Worm (Caenorhabditis elegans) whole organism, L1 larva: ENCODE results near the gene pros-1.

ENCODE experiments used
- C04F5.9 ChIP-seq: sonication (generic microtip); optimal IDR thresholded peaks from 2 replicates; lab custom pipeline; 2016; ENCODE audit warnings: missing genetic modification characterization, missing compliant biosample characterization
- C16A3.4 ChIP-seq: fragments of 150-350 bp; optimal IDR thresholded peaks from 2 replicates; lab custom pipeline; 2014; ENCODE audit warnings: missing biosample characterization, missing genetic modification characterization
- F16B12.6 ChIP-seq: fragments of 150-350 bp; optimal IDR thresholded peaks from 2 replicates; lab custom pipeline; 2014; ENCODE audit warnings: missing biosample characterization, missing genetic modification characterization
- Y116A8C.19 ChIP-seq: sonication (generic microtip); optimal IDR thresholded peaks from 2 replicates; lab custom pipeline; 2016; ENCODE audit warnings: missing compliant biosample characterization, missing genetic modification characterization, borderline replicate concordance
- aha-1 ChIP-seq: fragments of 150-350 bp; optimal IDR thresholded peaks from 2 replicates; lab custom pipeline; 2014; ENCODE audit warnings: missing biosample characterization, missing genetic modification characterization
- blmp-1 ChIP-seq: fragments of 150-350 bp; optimal IDR thresholded peaks from 2 replicates; lab custom pipeline; 2014; ENCODE audit warnings: missing biosample characterization, missing genetic modification characterization
- ceh-8 ChIP-seq: fragments of 200-800 bp; sonication (Bioruptor generic); optimal IDR thresholded peaks from 2 replicates; lab custom pipeline; 2018; ENCODE audit warnings: mild to moderate bottlenecking, missing genetic modification characterization, moderate library complexity, missing compliant biosample characterization
- ceh-82 ChIP-seq, 3 experiments: fragments of 150-350 bp in 1 of 3; sonication (generic microtip) in 2 of 3; optimal IDR thresholded peaks; 2 replicates each; lab custom pipeline; 2014 to 2017; ENCODE audit warnings: missing biosample characterization in 3 of 3, missing genetic modification characterization in 3 of 3
- dpl-1 ChIP-seq, 3 experiments: fragments of 150-350 bp in 2 of 3; sonication (generic microtip) in 1 of 3; optimal IDR thresholded peaks; 2 replicates each; lab custom pipeline; 2014 to 2017; ENCODE audit warnings: missing biosample characterization in 3 of 3, missing genetic modification characterization in 3 of 3, missing genetic modification reagents in 3 of 3
- dsc-1 ChIP-seq: sonication (generic microtip); optimal IDR thresholded peaks from 2 replicates; lab custom pipeline; 2016; ENCODE audit warnings: mild to moderate bottlenecking, missing genetic modification characterization, missing compliant biosample characterization
- efl-1 ChIP-seq, 4 experiments: fragments of 150-350 bp; optimal IDR thresholded peaks in 3 of 4; peaks in 1 of 4; 1 replicate in 1 of 4; 2 replicates in 3 of 4; lab custom pipeline; 2014; ENCODE audit warnings: missing biosample characterization in 2 of 4, missing genetic modification characterization in 2 of 4, missing genetic modification reagents in 2 of 4
- efl-3 ChIP-seq: fragments of 200-800 bp; sonication (Bioruptor generic); optimal IDR thresholded peaks from 2 replicates; lab custom pipeline; 2018; ENCODE audit warnings: mild to moderate bottlenecking, missing genetic modification characterization, missing compliant biosample characterization
- egl-27 ChIP-seq, 2 experiments: fragments of 150-350 bp in 1 of 2; sonication (generic microtip); optimal IDR thresholded peaks; 3 replicates each; lab custom pipeline; 2017 to 2018; ENCODE audit warnings: missing biosample characterization in 2 of 2, missing genetic modification characterization in 2 of 2, missing genetic modification reagents in 2 of 2
- ets-5 ChIP-seq: fragments of 200-800 bp; sonication (Bioruptor generic); IDR thresholded peaks from 2 replicates; pipeline ENCODE4 v1.3.6; 2022; ENCODE audit warnings: missing genetic modification characterization, missing compliant biosample characterization
- fkh-10 ChIP-seq: sonication (generic microtip); optimal IDR thresholded peaks from 2 replicates; lab custom pipeline; 2017; ENCODE audit warnings: missing biosample characterization, missing genetic modification reagents, missing genetic modification characterization
- fkh-8 ChIP-seq: sonication (generic microtip); optimal IDR thresholded peaks from 2 replicates; lab custom pipeline; 2016; ENCODE audit warnings: mild to moderate bottlenecking, missing genetic modification characterization, missing compliant biosample characterization
- hlh-4 ChIP-seq: sonication (generic microtip); optimal IDR thresholded peaks from 2 replicates; lab custom pipeline; 2016; ENCODE audit warnings: mild to moderate bottlenecking, missing genetic modification characterization, missing compliant biosample characterization
- hpl-2 ChIP-seq: fragments of 150-350 bp; optimal IDR thresholded peaks from 2 replicates; lab custom pipeline; 2014; ENCODE audit warnings: missing biosample characterization, missing genetic modification reagents, missing genetic modification characterization
- isw-1 ChIP-seq: fragments of 200-800 bp; sonication (Bioruptor generic); IDR thresholded peaks from 2 replicates; pipeline ENCODE4 v1.3.6; 2022; ENCODE audit warnings: missing genetic modification characterization, missing compliant biosample characterization
- lin-14 ChIP-seq: fragments of 200-800 bp; sonication (Bioruptor generic); optimal IDR thresholded peaks from 2 replicates; lab custom pipeline; 2018; ENCODE audit warnings: mild to moderate bottlenecking, missing genetic modification characterization, moderate library complexity, missing compliant biosample characterization
- lin-15B ChIP-seq: fragments of 150-350 bp; sonication (generic microtip); optimal IDR thresholded peaks from 3 replicates; lab custom pipeline; 2014; ENCODE audit warnings: missing biosample characterization, missing genetic modification characterization
- lin-35 ChIP-seq, 2 experiments: fragments of 150-350 bp; optimal IDR thresholded peaks; 2 replicates each; lab custom pipeline; 2014; ENCODE audit warnings: missing biosample characterization in 2 of 2, missing genetic modification characterization in 2 of 2, missing genetic modification reagents in 2 of 2
- lin-39 ChIP-seq: fragments of 150-350 bp; optimal IDR thresholded peaks from 2 replicates; lab custom pipeline; 2014; ENCODE audit warnings: missing biosample characterization, missing genetic modification reagents, missing genetic modification characterization
- lir-3 ChIP-seq: sonication (generic microtip); optimal IDR thresholded peaks from 2 replicates; lab custom pipeline; 2016; ENCODE audit warnings: mild to moderate bottlenecking, missing genetic modification characterization, moderate library complexity, missing compliant biosample characterization; ENCODE audit not compliant: poor library complexity
- lsy-2 ChIP-seq, 2 experiments: fragments of 150-350 bp; optimal IDR thresholded peaks; 2 replicates each; lab custom pipeline; 2014; ENCODE audit warnings: missing biosample characterization in 2 of 2, missing genetic modification characterization in 2 of 2
- mdl-1 ChIP-seq, 2 experiments: fragments of 150-350 bp; optimal IDR thresholded peaks; 2 replicates each; lab custom pipeline; 2014 to 2017; ENCODE audit warnings: missing biosample characterization in 2 of 2, missing genetic modification characterization in 2 of 2, inconsistent platforms in 1 of 2
- mep-1 ChIP-seq: fragments of 150-350 bp; optimal IDR thresholded peaks from 2 replicates; lab custom pipeline; 2014; ENCODE audit warnings: missing biosample characterization, missing genetic modification characterization
- nhr-19 ChIP-seq: fragments of 200-800 bp; sonication (Bioruptor generic); conservative IDR thresholded peaks from 2 replicates; pipeline ENCODE4 v1.3.6; 2022; ENCODE audit warnings: missing genetic modification characterization, missing compliant biosample characterization
- nhr-20 ChIP-seq: sonication (generic microtip); optimal IDR thresholded peaks from 2 replicates; lab custom pipeline; 2016; ENCODE audit warnings: mild to moderate bottlenecking, missing genetic modification characterization, missing compliant biosample characterization
- nhr-47 ChIP-seq: sonication (generic microtip); optimal IDR thresholded peaks from 2 replicates; lab custom pipeline; 2016; ENCODE audit warnings: mild to moderate bottlenecking, missing genetic modification characterization, moderate library complexity, missing compliant biosample characterization
- nhr-71 ChIP-seq: sonication (generic microtip); optimal IDR thresholded peaks from 2 replicates; lab custom pipeline; 2016; ENCODE audit warnings: mild to moderate bottlenecking, missing genetic modification characterization, moderate library complexity, missing compliant biosample characterization
- nhr-77 ChIP-seq: fragments of 150-350 bp; optimal IDR thresholded peaks from 2 replicates; lab custom pipeline; 2014; ENCODE audit warnings: missing biosample characterization, missing genetic modification characterization
- nhr-85 ChIP-seq: sonication (generic microtip); peaks from one replicate; lab custom pipeline; 2016; ENCODE audit warnings: missing genetic modification characterization, inconsistent platforms, missing compliant biosample characterization
- nhr-90 ChIP-seq: sonication (generic microtip); optimal IDR thresholded peaks from 2 replicates; lab custom pipeline; 2016; ENCODE audit warnings: mild to moderate bottlenecking, missing genetic modification characterization, missing compliant biosample characterization; ENCODE audit not compliant: poor library complexity
- pax-3 ChIP-seq: fragments of 200-800 bp; sonication (Bioruptor generic); optimal IDR thresholded peaks from 2 replicates; lab custom pipeline; 2018; ENCODE audit warnings: mild to moderate bottlenecking, missing genetic modification characterization, moderate library complexity, missing compliant biosample characterization
- rnt-1 ChIP-seq: sonication (generic microtip); optimal IDR thresholded peaks from 2 replicates; lab custom pipeline; 2016; ENCODE audit warnings: mild to moderate bottlenecking, missing genetic modification characterization, moderate library complexity, missing compliant biosample characterization
- skn-1 ChIP-seq: fragments of 150-350 bp; optimal IDR thresholded peaks from 2 replicates; lab custom pipeline; 2014; ENCODE audit warnings: missing biosample characterization, missing genetic modification characterization
- snu-23 ChIP-seq: sonication (generic microtip); optimal IDR thresholded peaks from 2 replicates; lab custom pipeline; 2016; ENCODE audit warnings: missing genetic modification characterization, missing compliant biosample characterization
- swsn-7 ChIP-seq: sonication (generic microtip); optimal IDR thresholded peaks from 2 replicates; lab custom pipeline; 2016; ENCODE audit warnings: missing genetic modification characterization, missing compliant biosample characterization
- tbx-2 ChIP-seq: sonication (generic microtip); optimal IDR thresholded peaks from 2 replicates; lab custom pipeline; 2016; ENCODE audit warnings: missing genetic modification characterization, missing compliant biosample characterization
- unc-30 ChIP-seq: sonication (generic microtip); optimal IDR thresholded peaks from 2 replicates; lab custom pipeline; 2017; ENCODE audit warnings: missing biosample characterization, missing genetic modification characterization
- unc-86 ChIP-seq: sonication (generic microtip); optimal IDR thresholded peaks from 2 replicates; lab custom pipeline; 2016; ENCODE audit warnings: missing genetic modification characterization, missing compliant biosample characterization
- unc-98 ChIP-seq: fragments of 200-800 bp; sonication (Bioruptor generic); IDR thresholded peaks from 2 replicates; pipeline ENCODE4 v1.3.6; 2022; ENCODE audit warnings: missing genetic modification characterization, missing compliant biosample characterization
- vab-15 ChIP-seq: sonication (generic microtip); optimal IDR thresholded peaks from 2 replicates; lab custom pipeline; 2017; ENCODE audit warnings: missing genotype, mild to moderate bottlenecking, missing genetic modification characterization, missing compliant biosample characterization
- xbp-1 ChIP-seq: sonication (generic microtip); optimal IDR thresholded peaks from 2 replicates; lab custom pipeline; 2016; ENCODE audit warnings: missing genetic modification characterization, missing compliant biosample characterization
- zag-1 ChIP-seq: fragments of 150-350 bp; optimal IDR thresholded peaks from 2 replicates; lab custom pipeline; 2014; ENCODE audit warnings: missing biosample characterization, missing genetic modification characterization
- zip-4 ChIP-seq: fragments of 200-800 bp; sonication (Bioruptor generic); optimal IDR thresholded peaks from 2 replicates; lab custom pipeline; 2018; ENCODE audit warnings: mild to moderate bottlenecking, missing genetic modification characterization, moderate library complexity, missing compliant biosample characterization
- ztf-4 ChIP-seq: fragments of 150-350 bp; optimal IDR thresholded peaks from 2 replicates; lab custom pipeline; 2014; ENCODE audit warnings: missing biosample characterization, missing genetic modification characterization

Gene pros-1

ce11 chrIII:8105771-8106170 lies 38.7 kb downstream of the pros-1 start:
- TF ChIP-seq hpl-2 (GFP tag; lab: Kevin White, UChicago), result no peak
- no peak for TF ChIP-seq efl-1 (optimal IDR thresholded peaks at IDR 0.05; lab: Kevin White, UChicago)
- TF ChIP-seq efl-1 (GFP tag; optimal IDR thresholded peaks at IDR 0.05 in 1 of 2; lab: Kevin White, UChicago), result peak in 1 of 2 experiments; percentile 88
- peak; percentile 12 for TF ChIP-seq blmp-1 (tag; lab: Kevin White, UChicago)

- TF ChIP-seq tbx-2 (tag; lab: Kevin White, UChicago) (peak; percentile 23), dpl-1 (GFP tag; optimal IDR thresholded peaks at IDR 0.05; lab: Kevin White, UChicago) (peak in 2 of 3 experiments; percentile 24 to 47), vab-15 (tag; lab: Kevin White, UChicago) (peak; percentile 11), nhr-71 (tag; lab: Kevin White, UChicago) (peak; percentile 62), unc-30 (tag; lab: Kevin White, UChicago) (no peak), egl-27 (tag; optimal IDR thresholded peaks at IDR 0.05; lab: Kevin White, UChicago) (no peak), lir-3 (tag; lab: Kevin White, UChicago) (peak; percentile 18), ceh-82 (tag; optimal IDR thresholded peaks at IDR 0.05; lab: Kevin White, UChicago) (peak; percentile 19 to 54 (median 41)), ztf-4 (tag; lab: Kevin White, UChicago) (no peak), unc-98 (GFP tag; lab: Robert Waterston, UW) (no peak), lin-39 (tag; lab: Kevin White, UChicago) (no peak), lin-35 (GFP tag; optimal IDR thresholded peaks at IDR 0.05; lab: Kevin White, UChicago) (peak; percentile 60 to 64), nhr-19 (GFP tag; lab: Robert Waterston, UW) (peak; percentile 52; the same call in 1 of the 2 replicates), efl-3 (GFP tag; lab: Kevin White, UChicago) (no peak), fkh-8 (tag; lab: Kevin White, UChicago) (peak; percentile 57), pax-3 (no peak), aha-1 (tag; lab: Kevin White, UChicago) (no peak), fkh-10 (GFP tag; lab: Kevin White, UChicago) (peak; percentile 23), dsc-1 (tag; lab: Kevin White, UChicago) (peak; percentile 61), lin-14 (GFP tag; lab: Kevin White, UChicago) (peak; percentile 52), F16B12.6 (no peak), nhr-90 (no peak), swsn-7 (peak; percentile 64), unc-86 (tag; lab: Kevin White, UChicago) (peak; percentile 18), C04F5.9 (no peak), lsy-2 (tag; optimal IDR thresholded peaks at IDR 0.05; lab: Kevin White, UChicago) (peak; percentile 52 to 68), ets-5 (GFP tag; lab: Robert Waterston, UW) (no peak), nhr-85 (tag; lab: Kevin White, UChicago) (no peak), nhr-20 (peak; percentile 51), blmp-1 (tag; lab: Kevin White, UChicago) (no peak), mep-1 (tag; lab: Kevin White, UChicago) (peak; percentile 49), lin-15B (tag; lab: Kevin White, UChicago) (no peak), ceh-8 (GFP tag; lab: Kevin White, UChicago) (no peak), Y116A8C.19 (tag; lab: Kevin White, UChicago) (no peak), xbp-1 (tag; lab: Kevin White, UChicago) (peak; percentile 53), isw-1 (GFP tag; lab: Robert Waterston, UW) (no peak), snu-23 (peak; percentile 67), nhr-77 (peak; percentile 31), zip-4 (GFP tag; lab: Kevin White, UChicago) (no peak), zag-1 (tag; lab: Kevin White, UChicago) (no peak), efl-1 (optimal IDR thresholded peaks at IDR 0.05; lab: Kevin White, UChicago) (peak; percentile 36 to 51), efl-1 (GFP tag; optimal IDR thresholded peaks at IDR 0.05 in 1 of 2; lab: Kevin White, UChicago) (peak; percentile 37 to 95), mdl-1 (tag; optimal IDR thresholded peaks at IDR 0.05; lab: Kevin White, UChicago) (peak in 1 of 2 experiments; percentile 47), skn-1 (tag; lab: Kevin White, UChicago) (peak; percentile 10), hlh-4 (tag; lab: Kevin White, UChicago) (no peak), rnt-1 (tag; lab: Kevin White, UChicago) (peak; percentile 61), C16A3.4 (tag; lab: Kevin White, UChicago) (peak; percentile 39), nhr-47 (tag; lab: Kevin White, UChicago) (peak; percentile 71)
Observed at ce11 chrIII:8106476-8106875, 39.4 kb downstream of the pros-1 start.
